Worm (Caenorhabditis elegans): ENCODE results near the gene nmad-1.

DNA sequence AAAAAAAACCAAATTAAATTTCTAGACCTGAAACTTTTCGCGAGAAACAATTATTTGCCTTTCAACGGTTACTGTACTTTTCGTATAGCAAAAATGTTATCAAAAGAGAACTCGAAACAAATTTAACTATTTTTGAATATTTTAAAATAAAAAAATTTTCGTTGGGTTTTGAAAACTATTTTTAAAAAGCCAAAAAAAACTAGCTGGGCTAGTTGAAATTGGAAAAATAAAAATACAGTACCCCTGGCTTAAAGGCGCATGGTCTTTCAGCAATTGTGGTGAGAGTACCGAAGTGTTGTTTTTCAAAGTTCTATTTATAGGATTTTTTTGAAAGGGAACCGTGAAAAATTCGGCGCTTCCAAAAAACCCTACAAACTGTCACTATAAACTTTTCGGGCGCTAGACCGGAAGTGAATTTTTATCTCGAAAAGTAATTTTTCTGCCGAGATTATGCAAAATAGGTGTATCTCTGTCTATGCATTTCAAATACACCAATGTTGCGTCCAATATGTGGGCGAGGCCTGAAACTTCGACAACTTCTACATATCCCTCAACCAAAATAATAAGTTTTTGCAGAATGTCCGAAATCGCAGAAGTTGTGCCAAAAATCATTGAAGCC is 10.9 kb downstream of the nmad-1 start, which contains the start of gene D1044.1:
- TF ChIP-seq elt-3 (tag; optimal IDR thresholded peaks at IDR 0.05) = no peak
- TF ChIP-seq nhr-90 (tag; optimal IDR thresholded peaks at IDR 0.05; ENCODE audit: poor library complexity) = no peak
- TF ChIP-seq unc-98 (GFP tag; IDR thresholded peaks at IDR 0.05) = no peak
- TF ChIP-seq snpc-4 (tag; optimal IDR thresholded peaks at IDR 0.05) = no peak
- no peak for TF ChIP-seq unc-62 (GFP tag; optimal IDR thresholded peaks at IDR 0.05)
- no peak for TF ChIP-seq hlh-4 (tag; optimal IDR thresholded peaks at IDR 0.05)
- no peak for TF ChIP-seq fos-1 (tag; optimal IDR thresholded peaks at IDR 0.05)
- no peak for TF ChIP-seq sptf-1 (tag; optimal IDR thresholded peaks at IDR 0.05)
- TF ChIP-seq isw-1 (GFP tag; IDR thresholded peaks at IDR 0.05) = no peak
- no peak for TF ChIP-seq tbx-2 (tag; optimal IDR thresholded peaks at IDR 0.05)
- no peak for TF ChIP-seq vab-15 (tag; optimal IDR thresholded peaks at IDR 0.05)
- TF ChIP-seq ama-1 (optimal IDR thresholded peaks at IDR 0.05) = no peak
